Worm (Caenorhabditis elegans): ENCODE measurements around the gene F10E9.5.

F10E9.5 gene

DNA sequence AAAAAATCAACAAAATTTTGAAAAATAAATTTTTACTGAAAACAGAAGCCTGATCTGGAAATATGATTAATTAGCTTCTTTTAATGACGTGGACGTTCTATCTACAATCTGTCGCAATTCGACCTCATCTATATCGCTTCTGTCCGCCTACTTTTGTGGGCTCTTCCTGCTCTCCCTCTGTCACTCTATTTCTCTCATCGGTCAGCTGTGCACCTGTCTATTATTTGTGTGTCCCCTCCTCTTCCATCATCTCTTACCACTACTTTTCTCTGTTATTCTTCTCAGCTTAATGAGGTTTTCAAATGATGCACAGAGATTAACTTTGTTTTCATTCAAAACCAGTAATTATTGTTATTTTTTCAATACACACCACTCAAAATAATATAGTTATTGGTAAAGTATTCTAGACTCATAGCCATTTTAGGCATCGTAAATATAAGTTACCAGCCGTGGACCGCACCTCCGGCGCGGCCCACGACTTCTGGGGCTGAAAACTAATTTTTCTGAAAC lies 8.3 kb upstream of the F10E9.5 start:
- TF ChIP-seq nhr-28 (tag; optimal IDR thresholded peaks at IDR 0.05) (no peak), nhr-237 (tag; optimal IDR thresholded peaks at IDR 0.05) (no peak), nfya-1 (tag; optimal IDR thresholded peaks at IDR 0.05; ENCODE audit: insufficient read depth) (no peak), nhr-23 (tag; optimal IDR thresholded peaks at IDR 0.05) (no peak), daf-12 (tag; optimal IDR thresholded peaks at IDR 0.05) (no peak), unc-62 (GFP tag; optimal IDR thresholded peaks at IDR 0.05) (no peak), ztf-4 (tag; optimal IDR thresholded peaks at IDR 0.05) (no peak), ceh-9 (tag; optimal IDR thresholded peaks at IDR 0.05) (no peak), fkh-2 (tag; optimal IDR thresholded peaks at IDR 0.05) (no peak), nhr-11 (tag; optimal IDR thresholded peaks at IDR 0.05) (no peak)

DNA sequence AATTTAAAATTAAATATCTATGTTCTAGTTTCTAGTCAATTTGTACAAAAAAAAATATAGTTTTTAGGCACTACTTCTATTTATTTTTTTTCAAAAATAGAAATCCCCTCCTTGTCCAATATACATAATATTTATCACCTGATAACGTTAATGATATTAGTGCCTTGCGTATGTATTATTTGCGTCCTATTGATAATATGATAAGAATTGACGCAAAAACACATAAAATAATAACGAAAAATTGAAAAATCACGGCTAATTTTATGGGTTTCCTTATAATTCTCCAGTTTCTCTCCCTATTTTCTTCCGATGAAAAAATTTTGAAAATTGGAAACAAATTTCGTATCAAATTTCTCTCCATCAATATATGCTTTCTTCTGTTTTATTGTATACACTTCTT lies 7.7 kb upstream of the F10E9.5 start:
- TF ChIP-seq pqm-1 (tag; optimal IDR thresholded peaks at IDR 0.05) (peak; percentile 14), elt-2 (tag; optimal IDR thresholded peaks at IDR 0.05) (peak; percentile 76), pha-4 (tag; optimal IDR thresholded peaks at IDR 0.05) (peak; percentile 43), nhr-23 (tag; optimal IDR thresholded peaks at IDR 0.05) (no peak), egl-5 (tag; optimal IDR thresholded peaks at IDR 0.05) (no peak)

DNA sequence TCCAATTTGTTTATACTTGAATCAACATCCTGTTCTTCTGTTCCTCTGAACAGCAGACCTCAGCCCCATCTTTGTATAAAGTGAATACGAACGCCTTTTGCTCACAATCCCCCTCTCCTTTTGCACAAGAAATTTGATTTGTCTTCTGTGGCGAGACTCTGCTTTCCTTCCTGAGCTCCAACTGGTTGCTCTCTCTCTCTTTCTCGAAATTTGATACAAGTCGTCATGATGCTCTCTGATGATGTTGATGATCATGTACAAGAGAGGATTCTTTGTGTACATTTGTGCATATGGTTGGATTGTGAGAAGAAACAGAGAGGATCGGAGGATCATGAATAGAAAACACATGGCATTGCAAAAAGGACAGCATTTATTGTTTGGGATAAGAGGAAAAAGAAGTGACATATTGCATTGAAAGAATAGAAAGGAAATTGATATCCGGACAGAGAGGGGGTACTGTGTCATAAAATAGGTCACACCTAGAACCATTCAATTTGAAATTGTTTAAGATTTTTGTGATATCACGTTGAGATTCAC lies 6.5 kb upstream of the F10E9.5 start:
- TF ChIP-seq nfya-1 (tag; optimal IDR thresholded peaks at IDR 0.05; ENCODE audit: insufficient read depth), result no peak
- TF ChIP-seq nhr-25 (tag; optimal IDR thresholded peaks at IDR 0.05), result no peak
- no peak for TF ChIP-seq elt-2 (tag; optimal IDR thresholded peaks at IDR 0.05)
- no peak for TF ChIP-seq mml-1 (tag; optimal IDR thresholded peaks at IDR 0.05)
- no peak for TF ChIP-seq ceh-9 (tag; optimal IDR thresholded peaks at IDR 0.05)
- no peak for TF ChIP-seq elt-3 (tag; optimal IDR thresholded peaks at IDR 0.05)
- no peak for TF ChIP-seq nhr-77 (tag; optimal IDR thresholded peaks at IDR 0.05)
- no peak for TF ChIP-seq nhr-28 (tag; optimal IDR thresholded peaks at IDR 0.05)
- TF ChIP-seq egl-5 (tag; optimal IDR thresholded peaks at IDR 0.05), result no peak
- no peak for TF ChIP-seq mdl-1 (tag; optimal IDR thresholded peaks at IDR 0.05)
- TF ChIP-seq egl-27 (tag; optimal IDR thresholded peaks at IDR 0.05), result no peak

DNA sequence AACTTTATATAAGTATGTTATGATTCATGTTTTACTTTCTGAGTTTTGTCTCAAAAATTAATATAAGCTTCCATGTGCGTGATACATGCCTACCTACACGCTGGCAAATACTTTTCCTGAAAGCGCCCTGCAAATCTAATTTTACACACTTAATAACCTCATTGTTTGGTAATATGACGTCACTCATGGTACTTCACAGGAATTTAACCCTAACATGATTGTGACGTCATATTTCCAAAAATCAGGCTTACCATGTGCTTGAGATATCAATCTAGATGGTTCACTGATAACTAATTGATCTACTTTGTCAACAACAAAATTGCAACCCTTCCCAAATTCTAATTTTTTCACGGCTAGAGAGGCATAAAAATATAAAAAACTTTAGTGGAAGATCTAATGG lies 4.0 kb upstream of the F10E9.5 start:
- no peak for TF ChIP-seq daf-12 (tag; optimal IDR thresholded peaks at IDR 0.05)
- TF ChIP-seq ceh-82 (tag; optimal IDR thresholded peaks at IDR 0.05), result no peak
- no peak for TF ChIP-seq ztf-4 (tag; optimal IDR thresholded peaks at IDR 0.05)
- TF ChIP-seq nhr-12 (tag; optimal IDR thresholded peaks at IDR 0.05), result no peak
- no peak for TF ChIP-seq nhr-28 (tag; optimal IDR thresholded peaks at IDR 0.05)
- TF ChIP-seq ceh-9 (tag; optimal IDR thresholded peaks at IDR 0.05), result no peak
- TF ChIP-seq elt-2 (tag; optimal IDR thresholded peaks at IDR 0.05), result no peak
- TF ChIP-seq lsy-12 (tag; optimal IDR thresholded peaks at IDR 0.05), result no peak
- no peak for TF ChIP-seq mdl-1 (tag; optimal IDR thresholded peaks at IDR 0.05)
- TF ChIP-seq mml-1 (tag; optimal IDR thresholded peaks at IDR 0.05), result no peak
- no peak for TF ChIP-seq fkh-2 (tag; optimal IDR thresholded peaks at IDR 0.05)
- no peak for TF ChIP-seq nhr-77 (tag; optimal IDR thresholded peaks at IDR 0.05)
- TF ChIP-seq ZK546.5 (tag; optimal IDR thresholded peaks at IDR 0.05), result no peak
- no peak for TF ChIP-seq nhr-25 (tag; optimal IDR thresholded peaks at IDR 0.05)
- TF ChIP-seq pha-4 (tag; optimal IDR thresholded peaks at IDR 0.05), result no peak
- no peak for TF ChIP-seq pqm-1 (tag; optimal IDR thresholded peaks at IDR 0.05)

DNA sequence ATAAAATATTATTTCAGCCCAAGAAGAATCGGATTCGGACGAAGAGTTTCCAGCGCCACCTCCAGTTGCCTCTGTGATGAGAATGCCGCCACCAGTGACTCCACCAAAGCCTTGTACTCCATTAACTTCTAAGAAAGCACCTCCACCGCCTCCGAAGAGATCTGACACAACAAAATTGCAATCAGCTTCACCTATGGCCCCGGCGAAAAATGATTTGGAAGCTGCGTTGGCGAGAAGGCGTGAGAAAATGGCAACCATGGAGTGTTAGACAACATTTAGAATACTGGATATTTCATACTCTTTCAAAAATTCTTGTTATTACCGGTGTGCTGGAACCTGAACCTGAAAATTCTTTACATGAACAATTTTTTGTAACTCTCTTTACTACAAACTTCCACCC lies 2.1 kb upstream of the F10E9.5 start:
- TF ChIP-seq zag-1 (tag; optimal IDR thresholded peaks at IDR 0.05) (no peak), unc-39 (tag; optimal IDR thresholded peaks at IDR 0.05) (no peak), ceh-9 (tag; optimal IDR thresholded peaks at IDR 0.05) (no peak), unc-62 (GFP tag; optimal IDR thresholded peaks at IDR 0.05) (no peak), ZK546.5 (tag; optimal IDR thresholded peaks at IDR 0.05) (no peak), egl-27 (tag; optimal IDR thresholded peaks at IDR 0.05) (no peak), nhr-43 (tag; optimal IDR thresholded peaks at IDR 0.05; ENCODE audit: poor library complexity, severe bottlenecking) (no peak), snpc-4 (tag; optimal IDR thresholded peaks at IDR 0.05) (no peak), elt-3 (tag; optimal IDR thresholded peaks at IDR 0.05) (no peak), lin-39 (tag; optimal IDR thresholded peaks at IDR 0.05) (no peak), ztf-4 (tag; optimal IDR thresholded peaks at IDR 0.05) (no peak), nhr-12 (tag; optimal IDR thresholded peaks at IDR 0.05) (no peak), nhr-76 (tag; optimal IDR thresholded peaks at IDR 0.05) (no peak), nhr-77 (tag; optimal IDR thresholded peaks at IDR 0.05) (no peak), eor-1 (tag; optimal IDR thresholded peaks at IDR 0.05) (no peak), nhr-67 (tag; optimal IDR thresholded peaks at IDR 0.05) (no peak), tbx-2 (tag; optimal IDR thresholded peaks at IDR 0.05) (no peak), R02D3.7 (tag; optimal IDR thresholded peaks at IDR 0.05) (no peak), fos-1 (tag; optimal IDR thresholded peaks at IDR 0.05) (no peak), ceh-16 (tag; optimal IDR thresholded peaks at IDR 0.05) (no peak)
